Worm (Caenorhabditis elegans) whole organism, young adult: Measurements from ENCODE around the gene xtr-1.

Experiments
- F49E8.2 ChIP-seq: sonication (generic microtip); optimal IDR thresholded peaks from 3 replicates; lab custom pipeline; 2017; ENCODE audit warnings: missing genetic modification characterization, mild to moderate bottlenecking, missing compliant biosample characterization, antibody characterized with exemption, moderate library complexity; ENCODE audit not compliant: insufficient read depth
- ama-1 ChIP-seq, 3 experiments: fragments of 150-350 bp in 1 of 3; sonication (generic microtip) in 2 of 3; optimal IDR thresholded peaks; 2 replicates each; lab custom pipeline; 2014 to 2018; ENCODE audit warnings: missing biosample characterization in 2 of 3, missing genetic modification characterization in 2 of 3, missing genetic modification reagents in 2 of 3
- ceh-91 ChIP-seq: fragments of 200-800 bp; sonication (Bioruptor generic); IDR thresholded peaks from 2 replicates; pipeline ENCODE4 v1.3.6; 2022; ENCODE audit warnings: missing genetic modification reagents, missing genetic modification characterization, missing compliant biosample characterization
- hmg-20 ChIP-seq: fragments of 200-800 bp; sonication (Bioruptor generic); IDR thresholded peaks from 2 replicates; pipeline ENCODE4 v1.3.6; 2022; ENCODE audit warnings: missing genetic modification reagents, missing genetic modification characterization, missing compliant biosample characterization
- mel-28 ChIP-seq: sonication (generic microtip); optimal IDR thresholded peaks from 2 replicates; lab custom pipeline; 2016; ENCODE audit warnings: borderline replicate concordance, mild to moderate bottlenecking, missing genetic modification characterization, missing compliant biosample characterization
- nfyb-1 ChIP-seq: fragments of 200-800 bp; sonication (Bioruptor generic); IDR thresholded peaks from 2 replicates; pipeline ENCODE4 v1.3.6; 2022; ENCODE audit warnings: missing genetic modification reagents, missing genetic modification characterization, missing compliant biosample characterization
- nhr-80 ChIP-seq: sonication (generic microtip); optimal IDR thresholded peaks from 2 replicates; lab custom pipeline; 2016; ENCODE audit warnings: missing genetic modification characterization, missing compliant biosample characterization
- repo-1 ChIP-seq: sonication (generic microtip); optimal IDR thresholded peaks from 2 replicates; lab custom pipeline; 2017; ENCODE audit warnings: mild to moderate bottlenecking, missing genetic modification characterization, missing compliant biosample characterization
- zfh-2 ChIP-seq: fragments of 200-800 bp; sonication (Bioruptor generic); conservative IDR thresholded peaks from 2 replicates; pipeline ENCODE4 v1.3.6; 2022; ENCODE audit warnings: missing genetic modification reagents, missing genetic modification characterization, missing compliant biosample characterization

ce11 chrX:11870393-11870792, 17.8 kb downstream of the xtr-1 start:
- TF ChIP-seq zfh-2 (GFP tag; lab: Robert Waterston, UW) (no peak), ceh-91 (GFP tag; lab: Robert Waterston, UW) (no peak), F49E8.2 (tag; lab: Kevin White, UChicago) (no peak), ama-1 (optimal IDR thresholded peaks at IDR 0.05; lab: Kevin White, UChicago) (no peak), ama-1 (GFP tag; optimal IDR thresholded peaks at IDR 0.05; lab: Kevin White, UChicago) (no peak), nhr-80 (no peak), nfyb-1 (no peak), mel-28 (no peak), hmg-20 (GFP tag; lab: Robert Waterston, UW) (no peak), repo-1 (tag; lab: Kevin White, UChicago) (no peak)
